Fruit fly (Drosophila melanogaster): ENCODE data around the gene mRpL17.

- TF ChIP-seq CG6854 (GFP tag; optimal IDR thresholded peaks at IDR 0.05) (peak; percentile 38), Sox102F (GFP tag; optimal IDR thresholded peaks at IDR 0.05) (no peak), CG11294 (GFP tag; IDR thresholded peaks at IDR 0.05) (no peak), Blimp-1 (GFP tag; optimal IDR thresholded peaks at IDR 0.05) (no peak), CG6163 (GFP tag; IDR thresholded peaks at IDR 0.05) (0 out of 3 replicates have a peak, but pooled peaks have one; percentile 35), Eip75B (GFP tag; optimal IDR thresholded peaks at IDR 0.05) (no peak), CG11762 (GFP tag; optimal IDR thresholded peaks at IDR 0.05; ENCODE audit: insufficient read depth) (no peak), CG3032 (tag; optimal IDR thresholded peaks at IDR 0.05) (peak; percentile 11), CG1621 (tag; optimal IDR thresholded peaks at IDR 0.05) (peak; percentile 55), Smox (GFP tag; optimal IDR thresholded peaks at IDR 0.05) (no peak), Sox15 (GFP tag; optimal IDR thresholded peaks at IDR 0.05) (no peak), Sox14 (GFP tag; optimal IDR thresholded peaks at IDR 0.05) (no peak), CG8319 (GFP tag; optimal IDR thresholded peaks at IDR 0.05) (no peak), ss (GFP tag; optimal IDR thresholded peaks at IDR 0.05) (peak in 1 of 2 experiments; percentile 26)
These were observed 27.7 kb downstream of the mRpL17 start for dm6 chr3L:292146-292776.
